Worm (Caenorhabditis elegans): ENCODE results near the gene C25G4.8.

C25G4.8 gene

ce11 chrIV:12445463-12445934 is 17.8 kb downstream of the C25G4.8 start, which contains the start of gene C25G4.3 (continued):
- TF ChIP-seq unc-130 (GFP tag; optimal IDR thresholded peaks at IDR 0.05) (no peak), ceh-27 (GFP tag; optimal IDR thresholded peaks at IDR 0.05) (no peak), mcd-1 (GFP tag; IDR thresholded peaks at IDR 0.05) (no peak), hsf-1 (GFP tag; IDR thresholded peaks at IDR 0.05) (no peak), lsl-1 (GFP tag; optimal IDR thresholded peaks at IDR 0.05) (peak; percentile 62), madf-6 (GFP tag; IDR thresholded peaks at IDR 0.05) (peak; percentile 72), hmg-1.2 (GFP tag; IDR thresholded peaks at IDR 0.05) (no peak), ztf-6 (GFP tag; IDR thresholded peaks at IDR 0.05) (no peak), nhr-80 (tag; optimal IDR thresholded peaks at IDR 0.05) (no peak), tlf-1 (GFP tag; optimal IDR thresholded peaks at IDR 0.05) (no peak), ztf-3 (GFP tag; optimal IDR thresholded peaks at IDR 0.05) (no peak), F49E8.2 (tag; optimal IDR thresholded peaks at IDR 0.05; ENCODE audit: insufficient read depth) (no peak), athp-1 (tag; optimal IDR thresholded peaks at IDR 0.05) (no peak), efl-1 (GFP tag; optimal IDR thresholded peaks at IDR 0.05) (peak; percentile 66), let-607 (tag; optimal IDR thresholded peaks at IDR 0.05) (no peak), rcor-1 (GFP tag; IDR thresholded peaks at IDR 0.05) (no peak), F33H1.4 (GFP tag; IDR thresholded peaks at IDR 0.05) (peak; percentile 44; the same call in 1 of the 2 replicates), lin-40 (tag; optimal IDR thresholded peaks at IDR 0.05) (no peak), sdz-38 (tag; optimal IDR thresholded peaks at IDR 0.05) (no peak), him-1 (tag; optimal IDR thresholded peaks at IDR 0.05) (no peak)

- no peak for TF ChIP-seq B0336.3 (GFP tag; IDR thresholded peaks at IDR 0.05)
- TF ChIP-seq F55B11.4 (tag; optimal IDR thresholded peaks at IDR 0.05; ENCODE audit: borderline replicate concordance, insufficient read depth) = no peak
- TF ChIP-seq aptf-2 (GFP tag; conservative IDR thresholded peaks at IDR 0.05) = no peak
- TF ChIP-seq snpc-1.1 (tag; optimal IDR thresholded peaks at IDR 0.05; ENCODE audit: insufficient read depth) = no peak
- TF ChIP-seq nfya-1 (tag; optimal IDR thresholded peaks at IDR 0.05; ENCODE audit: borderline replicate concordance, insufficient read depth) = no peak
- no peak for TF ChIP-seq die-1 (tag; optimal IDR thresholded peaks at IDR 0.05)
- no peak for TF ChIP-seq Y95B8A.8 (GFP tag; IDR thresholded peaks at IDR 0.05)
- no peak for TF ChIP-seq attf-5 (GFP tag; optimal IDR thresholded peaks at IDR 0.05)
- no peak for TF ChIP-seq ceh-27 (GFP tag; optimal IDR thresholded peaks at IDR 0.05)
- no peak for TF ChIP-seq T26A5.8 (tag; optimal IDR thresholded peaks at IDR 0.05)
- no peak for TF ChIP-seq madf-8 (GFP tag; conservative IDR thresholded peaks at IDR 0.05)
- no peak for TF ChIP-seq sdz-38 (tag; optimal IDR thresholded peaks at IDR 0.05)
- TF ChIP-seq F57A8.1 (GFP tag; optimal IDR thresholded peaks at IDR 0.05) = no peak
Measured at ce11 chrIV:12443936-12444335, 19.3 kb downstream of the C25G4.8 start, which contains the start of gene C25G4.2. C25G4.2 (minus strand) TSS chrIV:12444035.

- TF ChIP-seq dpl-1 (GFP tag; optimal IDR thresholded peaks at IDR 0.05) (no peak), unc-62 (GFP tag; optimal IDR thresholded peaks at IDR 0.05) (no peak), nhr-90 (tag; optimal IDR thresholded peaks at IDR 0.05) (no peak), Y95B8A.8 (GFP tag; IDR thresholded peaks at IDR 0.05) (no peak), snpc-1.3 (tag; optimal IDR thresholded peaks at IDR 0.05; ENCODE audit: insufficient read depth) (no peak), hlh-12 (tag; optimal IDR thresholded peaks at IDR 0.05) (no peak), K11D2.4 (GFP tag; IDR thresholded peaks at IDR 0.05) (no peak)
Measured at ce11 chrIV:12441715-12442114, 21.6 kb downstream of the C25G4.8 start, which contains the start of gene C25G4.17. C25G4.17 (plus strand) TSS chrIV:12442015.

All from whole organism, young adult.